Worm (Caenorhabditis elegans): Measurements from ENCODE around the gene algn-2.

The algn-2 gene

ce11 chrII:5337495-5337840 is 37.6 kb upstream of the algn-2 start:
- no peak for TF ChIP-seq nhr-25 (tag; optimal IDR thresholded peaks at IDR 0.05; ENCODE audit: borderline replicate concordance, insufficient read depth)
- no peak for TF ChIP-seq nhr-102 (tag; optimal IDR thresholded peaks at IDR 0.05)
- no peak for TF ChIP-seq zfp-2 (tag; optimal IDR thresholded peaks at IDR 0.05)
- TF ChIP-seq jun-1 (tag; optimal IDR thresholded peaks at IDR 0.05), result no peak
- no peak for TF ChIP-seq nhr-41 (GFP tag; IDR thresholded peaks at IDR 0.05)
- TF ChIP-seq attf-4 (tag; optimal IDR thresholded peaks at IDR 0.05), result no peak
- no peak for TF ChIP-seq egl-27 (tag; optimal IDR thresholded peaks at IDR 0.05)
- TF ChIP-seq F26F4.8 (GFP tag; conservative IDR thresholded peaks at IDR 0.05), result no peak
- TF ChIP-seq unc-62 (GFP tag; optimal IDR thresholded peaks at IDR 0.05 in 1 of 2), result peak in 1 of 2 experiments; percentile 50
- no peak for TF ChIP-seq unc-62 (tag; optimal IDR thresholded peaks at IDR 0.05)
- peak; percentile 19 for TF ChIP-seq mep-1 (tag; optimal IDR thresholded peaks at IDR 0.05)
- TF ChIP-seq nhr-28 (tag; optimal IDR thresholded peaks at IDR 0.05), result peak; percentile 13
- TF ChIP-seq spr-3 (GFP tag; optimal IDR thresholded peaks at IDR 0.05), result no peak
- TF ChIP-seq T20F7.1 (GFP tag; optimal IDR thresholded peaks at IDR 0.05), result no peak
- TF ChIP-seq daf-16 (GFP tag; optimal IDR thresholded peaks at IDR 0.05), result no peak
- peak; percentile 15 for TF ChIP-seq daf-16 (tag; optimal IDR thresholded peaks at IDR 0.05)
- no peak for TF ChIP-seq dmd-9 (GFP tag; IDR thresholded peaks at IDR 0.05)
- TF ChIP-seq R02D3.7 (tag; optimal IDR thresholded peaks at IDR 0.05), result no peak

- TF ChIP-seq nhr-48 (tag; optimal IDR thresholded peaks at IDR 0.05) (no peak), pqm-1 (tag; optimal IDR thresholded peaks at IDR 0.05) (no peak), aha-1 (tag) (peak; percentile 91), pha-4 (GFP tag; IDR thresholded peaks at IDR 0.05) (no peak), pha-4 (tag; optimal IDR thresholded peaks at IDR 0.05) (peak; percentile 92), ama-1 (optimal IDR thresholded peaks at IDR 0.05) (peak; percentile 31), nhr-77 (tag; optimal IDR thresholded peaks at IDR 0.05) (peak; percentile 42), dmd-6 (GFP tag; IDR thresholded peaks at IDR 0.05) (peak; percentile 42), T26A8.4 (GFP tag; IDR thresholded peaks at IDR 0.05) (peak; percentile 14; the same call in 1 of the 2 replicates), jun-1 (tag; optimal IDR thresholded peaks at IDR 0.05) (peak; percentile 20), mes-2 (tag; optimal IDR thresholded peaks at IDR 0.05; ENCODE audit: poor library complexity, severe bottlenecking) (peak; percentile 38), lin-38 (GFP tag; IDR thresholded peaks at IDR 0.05) (peak; percentile 8; the same call in 1 of the 2 replicates), ceh-32 (tag; optimal IDR thresholded peaks at IDR 0.05; ENCODE audit: poor library complexity) (no peak), lsy-2 (tag; optimal IDR thresholded peaks at IDR 0.05) (peak in 1 of 2 experiments; percentile 30), tra-1 (GFP tag; IDR thresholded peaks at IDR 0.05) (0 out of 2 replicates have a peak, but pooled peaks have one; percentile 20), mep-1 (tag; optimal IDR thresholded peaks at IDR 0.05) (peak; percentile 12), lin-13 (GFP tag; optimal IDR thresholded peaks at IDR 0.05) (no peak), dve-1 (tag; optimal IDR thresholded peaks at IDR 0.05; ENCODE audit: insufficient read depth) (peak; percentile 73), duxl-1 (tag; optimal IDR thresholded peaks at IDR 0.05; ENCODE audit: poor library complexity) (no peak), nhr-28 (tag; optimal IDR thresholded peaks at IDR 0.05) (peak; percentile 34), hlh-30 (tag; optimal IDR thresholded peaks at IDR 0.05; ENCODE audit: insufficient read depth) (peak; percentile 83), daf-16 (GFP tag; optimal IDR thresholded peaks at IDR 0.05) (peak in 1 of 2 experiments; percentile 5), daf-16 (tag; optimal IDR thresholded peaks at IDR 0.05) (peak; percentile 86), hmg-1.1 (GFP tag; IDR thresholded peaks at IDR 0.05) (peak; percentile 22; the same call in 1 of the 2 replicates), mdl-1 (tag; optimal IDR thresholded peaks at IDR 0.05) (peak in 1 of 2 experiments; percentile 51), hlh-11 (tag; optimal IDR thresholded peaks at IDR 0.05) (peak; percentile 71), mdt-29 (GFP tag; IDR thresholded peaks at IDR 0.05) (no peak)
These were observed 36.8 kb upstream of the algn-2 start for ce11 chrII:5338301-5338700.
